Fruit fly (Drosophila melanogaster) whole organism, prepupa: ENCODE measurements around the gene Zn72D.

Source experiments
- CG10631 ChIP-seq: fragments of 200-800 bp; sonication (Bioruptor generic); optimal IDR thresholded peaks from 2 replicates; lab custom pipeline; 2016; ENCODE audit warnings: missing biosample characterization, missing genetic modification characterization
- CG11294 ChIP-seq: fragments of 200-800 bp; sonication (Bioruptor generic); IDR thresholded peaks from 2 replicates; pipeline ENCODE4 v1.3.6; 2022; ENCODE audit warnings: missing biosample characterization, missing genetic modification characterization
- CG15336 ChIP-seq: fragments of 200-800 bp; sonication (Bioruptor generic); IDR thresholded peaks from 2 replicates; pipeline ENCODE4 v1.3.6; 2022; ENCODE audit warnings: missing biosample characterization, missing genetic modification characterization
- CG1621 ChIP-seq: fragments of 200-800 bp; sonication (Bioruptor generic); optimal IDR thresholded peaks from 3 replicates; lab custom pipeline; 2018; ENCODE audit warnings: missing biosample characterization, mild to moderate bottlenecking, missing genetic modification characterization
- CG16779 ChIP-seq: fragments of 200-800 bp; sonication (Bioruptor generic); optimal IDR thresholded peaks from 3 replicates; lab custom pipeline; 2017; ENCODE audit warnings: missing biosample characterization, mild to moderate bottlenecking, missing genetic modification characterization
- CG3032 ChIP-seq: fragments of 200-800 bp; optimal IDR thresholded peaks from 2 replicates; lab custom pipeline; 2019; ENCODE audit warnings: missing biosample characterization, mild to moderate bottlenecking, missing genetic modification characterization, moderate library complexity
- CG32006 ChIP-seq: fragments of 200-800 bp; sonication (Bioruptor generic); optimal IDR thresholded peaks from 3 replicates; lab custom pipeline; 2017; ENCODE audit warnings: missing biosample characterization, mild to moderate bottlenecking, missing genetic modification characterization
- CG3919 ChIP-seq: fragments of 200-800 bp; sonication (Bioruptor generic); optimal IDR thresholded peaks from 3 replicates; lab custom pipeline; 2016; ENCODE audit warnings: missing biosample characterization, missing genetic modification characterization
- CG4318 ChIP-seq: fragments of 200-800 bp; sonication (Bioruptor generic); optimal IDR thresholded peaks from 3 replicates; lab custom pipeline; 2017; ENCODE audit warnings: missing biosample characterization, mild to moderate bottlenecking, missing genetic modification characterization
- CG6163 ChIP-seq: fragments of 200-800 bp; sonication (Bioruptor generic); IDR thresholded peaks from 3 replicates; pipeline ENCODE4 v1.3.6; 2022; ENCODE audit warnings: missing biosample characterization, missing genetic modification characterization
- CG6792 ChIP-seq: fragments of 200-800 bp; sonication (Bioruptor generic); optimal IDR thresholded peaks from 3 replicates; lab custom pipeline; 2016; ENCODE audit warnings: missing biosample characterization, missing genetic modification characterization
- CG7368 ChIP-seq: fragments of 200-800 bp; sonication (Bioruptor generic); optimal IDR thresholded peaks from 3 replicates; lab custom pipeline; 2016; ENCODE audit warnings: missing biosample characterization, missing genetic modification characterization
- CG8119 ChIP-seq: fragments of 200-800 bp; sonication (Bioruptor generic); IDR thresholded peaks from 3 replicates; pipeline ENCODE4 v1.3.6; 2022; ENCODE audit warnings: missing biosample characterization, missing genetic modification characterization
- CG8319 ChIP-seq: fragments of 200-800 bp; sonication (Bioruptor generic); optimal IDR thresholded peaks from 3 replicates; lab custom pipeline; 2016; ENCODE audit warnings: missing biosample characterization, missing genetic modification characterization
- CG8632 ChIP-seq: fragments of 200-800 bp; sonication (Bioruptor generic); optimal IDR thresholded peaks from 3 replicates; lab custom pipeline; 2016; ENCODE audit warnings: missing biosample characterization, missing genetic modification characterization
- CG9139 ChIP-seq: fragments of 200-800 bp; sonication (Bioruptor generic); optimal IDR thresholded peaks from 3 replicates; lab custom pipeline; 2017; ENCODE audit warnings: missing biosample characterization, mild to moderate bottlenecking, missing genetic modification characterization
- Eip75B ChIP-seq: fragments of 200-800 bp; sonication (Bioruptor generic); optimal IDR thresholded peaks from 3 replicates; lab custom pipeline; 2016; ENCODE audit warnings: missing biosample characterization, missing genetic modification characterization
- Eip78C ChIP-seq: fragments of 200-800 bp; sonication (Bioruptor generic); peaks from one replicate; lab custom pipeline; 2016; ENCODE audit warnings: missing biosample characterization, missing genetic modification characterization
- Ets96B ChIP-seq: fragments of 200-800 bp; optimal IDR thresholded peaks from 2 replicates; lab custom pipeline; 2019; ENCODE audit warnings: missing biosample characterization, mild to moderate bottlenecking, missing genetic modification characterization, moderate library complexity
- Gug ChIP-seq: fragments of 200-800 bp; sonication (Bioruptor generic); IDR thresholded peaks from 2 replicates; pipeline ENCODE4 v1.3.6; 2022; ENCODE audit warnings: missing biosample characterization, missing genetic modification characterization
- Hr38 ChIP-seq: sonication (Bioruptor generic); optimal IDR thresholded peaks from 2 replicates; lab custom pipeline; 2016; ENCODE audit warnings: missing biosample characterization, missing genetic modification characterization
- Hr4 ChIP-seq: fragments of 200-800 bp; sonication (Bioruptor generic); optimal IDR thresholded peaks from 3 replicates; lab custom pipeline; 2016; ENCODE audit warnings: missing biosample characterization, missing genetic modification characterization
- Met ChIP-seq: fragments of 200-800 bp; sonication (Bioruptor generic); optimal IDR thresholded peaks from 3 replicates; lab custom pipeline; 2016; ENCODE audit warnings: missing biosample characterization, missing genetic modification characterization
- Smox ChIP-seq: fragments of 200-800 bp; sonication (Bioruptor generic); optimal IDR thresholded peaks from 3 replicates; lab custom pipeline; 2016; ENCODE audit warnings: missing biosample characterization, missing genetic modification characterization
- Sox102F ChIP-seq: fragments of 200-800 bp; sonication (Bioruptor generic); optimal IDR thresholded peaks from 2 replicates; lab custom pipeline; 2016; ENCODE audit warnings: missing biosample characterization, mild to moderate bottlenecking, missing genetic modification characterization
- Sox14 ChIP-seq: fragments of 200-800 bp; sonication (Bioruptor generic); optimal IDR thresholded peaks from 3 replicates; lab custom pipeline; 2016; ENCODE audit warnings: missing biosample characterization, missing genetic modification characterization
- achi ChIP-seq: fragments of 200-800 bp; sonication (Bioruptor generic); optimal IDR thresholded peaks from 3 replicates; lab custom pipeline; 2016; ENCODE audit warnings: missing biosample characterization, missing genetic modification characterization
- cyc ChIP-seq: fragments of 200-800 bp; sonication (Bioruptor generic); optimal IDR thresholded peaks from 3 replicates; lab custom pipeline; 2016; ENCODE audit warnings: missing biosample characterization, missing genetic modification characterization
- dac ChIP-seq: fragments of 200-800 bp; sonication (Bioruptor generic); optimal IDR thresholded peaks from 2 replicates; lab custom pipeline; 2017; ENCODE audit warnings: missing biosample characterization, mild to moderate bottlenecking, missing genetic modification characterization
- dsx ChIP-seq: fragments of 200-800 bp; optimal IDR thresholded peaks from 3 replicates; lab custom pipeline; 2019; ENCODE audit warnings: missing biosample characterization, mild to moderate bottlenecking, missing genetic modification characterization, moderate library complexity; ENCODE audit not compliant: poor library complexity, severe bottlenecking
- eg ChIP-seq: fragments of 200-800 bp; sonication (Bioruptor generic); IDR thresholded peaks from 3 replicates; pipeline ENCODE4 v1.3.6; 2022; ENCODE audit warnings: missing biosample characterization, missing genetic modification characterization
- esn ChIP-seq: fragments of 200-800 bp; sonication (Bioruptor generic); optimal IDR thresholded peaks from 2 replicates; lab custom pipeline; 2016; ENCODE audit warnings: missing biosample characterization, mild to moderate bottlenecking, missing genetic modification characterization, moderate library complexity
- fd59A ChIP-seq: fragments of 200-800 bp; sonication (Bioruptor generic); optimal IDR thresholded peaks from 2 replicates; lab custom pipeline; 2017; ENCODE audit warnings: missing biosample characterization, mild to moderate bottlenecking, missing genetic modification characterization, missing genetic modification reagents
- fd85E ChIP-seq: fragments of 200-800 bp; sonication (Bioruptor generic); optimal IDR thresholded peaks from 3 replicates; lab custom pipeline; 2016; ENCODE audit warnings: missing biosample characterization, missing genetic modification characterization
- lz ChIP-seq: fragments of 200-800 bp; sonication (Bioruptor generic); optimal IDR thresholded peaks from 3 replicates; lab custom pipeline; 2016; ENCODE audit warnings: missing biosample characterization, missing genetic modification characterization
- net ChIP-seq: fragments of 200-800 bp; sonication (Bioruptor generic); optimal IDR thresholded peaks from 3 replicates; lab custom pipeline; 2016; ENCODE audit warnings: missing biosample characterization, missing genetic modification characterization
- pdm3 ChIP-seq: fragments of 200-800 bp; sonication (Bioruptor generic); optimal IDR thresholded peaks from 3 replicates; lab custom pipeline; 2016; ENCODE audit warnings: missing biosample characterization, missing genetic modification characterization
- spab ChIP-seq: fragments of 200-800 bp; sonication (Bioruptor generic); optimal IDR thresholded peaks from 2 replicates; lab custom pipeline; 2017; ENCODE audit warnings: missing biosample characterization, mild to moderate bottlenecking, missing genetic modification characterization, missing genetic modification reagents
- vri ChIP-seq: fragments of 200-800 bp; sonication (Bioruptor generic); optimal IDR thresholded peaks from 3 replicates; lab custom pipeline; 2016; ENCODE audit warnings: missing biosample characterization, mild to moderate bottlenecking, missing genetic modification characterization

The Zn72D gene

dm6 chr3L:16087323-16087816 lies 25.1 kb downstream of the Zn72D start, which contains the start of gene Tasp1:
TSS of gene Tasp1 (minus strand) at chr3L:16087525.
- TF ChIP-seq Sox14 (GFP tag; lab: Kevin White, UChicago) (no peak), Eip75B (GFP tag; lab: Kevin White, UChicago) (no peak), achi (no peak), dac (no peak), dsx (GFP tag; lab: Kevin White, UChicago) (no peak), CG9139 (GFP tag; lab: Kevin White, UChicago) (no peak), esn (GFP tag; lab: Kevin White, UChicago) (peak; percentile 55), CG15336 (peak; percentile 62), Eip78C (GFP tag; lab: Kevin White, UChicago) (no peak), vri (GFP tag; lab: Kevin White, UChicago) (no peak), CG3032 (tag; lab: Kevin White, UChicago) (peak; percentile 56), spab (GFP tag; lab: Kevin White, UChicago) (no peak), Sox102F (no peak), CG1621 (tag; lab: Kevin White, UChicago) (peak; percentile 100), CG10631 (GFP tag; lab: Kevin White, UChicago) (no peak), fd59A (GFP tag; lab: Kevin White, UChicago) (no peak), cyc (GFP tag; lab: Kevin White, UChicago) (peak; percentile 22), CG3919 (GFP tag; lab: Kevin White, UChicago) (no peak), CG8119 (GFP tag; lab: Robert Waterston, UW) (no peak)

- TF ChIP-seq CG3919 (GFP tag; lab: Kevin White, UChicago): no peak
- no peak for TF ChIP-seq CG32006 (GFP tag; lab: Kevin White, UChicago)
- TF ChIP-seq Ets96B (tag; lab: Kevin White, UChicago): no peak
- TF ChIP-seq Met (GFP tag; lab: Kevin White, UChicago): no peak
- no peak for TF ChIP-seq Hr38
- no peak for TF ChIP-seq CG7368 (GFP tag; lab: Kevin White, UChicago)
- TF ChIP-seq lz (GFP tag; lab: Kevin White, UChicago): no peak
- no peak for TF ChIP-seq CG1621 (tag; lab: Kevin White, UChicago)
- no peak for TF ChIP-seq Eip78C (GFP tag; lab: Kevin White, UChicago)
- TF ChIP-seq Sox14 (GFP tag; lab: Kevin White, UChicago): no peak
- TF ChIP-seq fd85E (GFP tag; lab: Kevin White, UChicago): no peak
- no peak for TF ChIP-seq CG11294 (GFP tag; lab: Robert Waterston, UW)
- no peak for TF ChIP-seq CG3032 (tag; lab: Kevin White, UChicago)
- no peak for TF ChIP-seq CG8319 (GFP tag; lab: Kevin White, UChicago)
- TF ChIP-seq achi: no peak
- no peak for TF ChIP-seq CG4318 (GFP tag; lab: Kevin White, UChicago)
- TF ChIP-seq CG6792 (GFP tag; lab: Kevin White, UChicago): no peak
- no peak for TF ChIP-seq spab (GFP tag; lab: Kevin White, UChicago)
- TF ChIP-seq Gug (GFP tag; lab: Robert Waterston, UW): no peak
These were observed 28.7 kb downstream of the Zn72D start, which contains the start of gene CG13075 for dm6 chr3L:16083693-16084092. TSS of gene CG13075 (plus strand) at chr3L:16083993.

dm6 chr3L:16082251-16082650 lies 30.2 kb downstream of the Zn72D start, which contains the start of gene CG33258:
TSS of gene CG33258 (plus strand) at chr3L:16082551.
- no peak for TF ChIP-seq net (GFP tag; lab: Kevin White, UChicago)
- no peak for TF ChIP-seq cyc (GFP tag; lab: Kevin White, UChicago)
- no peak for TF ChIP-seq spab (GFP tag; lab: Kevin White, UChicago)
- no peak for TF ChIP-seq Hr4 (GFP tag; lab: Kevin White, UChicago)
- TF ChIP-seq eg: no peak
- TF ChIP-seq CG3032 (tag; lab: Kevin White, UChicago): no peak
- no peak for TF ChIP-seq Ets96B (tag; lab: Kevin White, UChicago)
- TF ChIP-seq fd59A (GFP tag; lab: Kevin White, UChicago): no peak
- no peak for TF ChIP-seq CG15336
- no peak for TF ChIP-seq pdm3 (GFP tag; lab: Kevin White, UChicago)
- TF ChIP-seq CG3919 (GFP tag; lab: Kevin White, UChicago): no peak
- TF ChIP-seq CG16779 (tag; lab: Kevin White, UChicago): no peak
- TF ChIP-seq Smox (GFP tag; lab: Kevin White, UChicago): no peak
- TF ChIP-seq CG6163 (GFP tag; lab: Robert Waterston, UW): no peak
- no peak for TF ChIP-seq CG8632 (GFP tag; lab: Kevin White, UChicago)
